Worm (Caenorhabditis elegans) whole organism, midembryonic: ENCODE data around the gene C44B7.11.

Experiments
- T22C8.4 ChIP-seq: fragments of 200-800 bp; sonication (Bioruptor generic); IDR thresholded peaks from 2 replicates; pipeline ENCODE4 v1.3.6; 2022; ENCODE audit warnings: missing genetic modification characterization, missing compliant biosample characterization
- cog-1 ChIP-seq: sonication (generic microtip); optimal IDR thresholded peaks from 2 replicates; lab custom pipeline; 2016; ENCODE audit warnings: missing genetic modification characterization, missing compliant biosample characterization
- flt-1 ChIP-seq: fragments of 200-800 bp; sonication (Bioruptor generic); IDR thresholded peaks from 2 replicates; pipeline ENCODE4 v1.3.6; 2022; ENCODE audit warnings: missing genetic modification characterization, missing compliant biosample characterization
- ztf-23 ChIP-seq: fragments of 200-800 bp; sonication (Bioruptor generic); IDR thresholded peaks from 2 replicates; pipeline ENCODE4 v1.3.6; 2022; ENCODE audit warnings: missing genetic modification reagents, missing genetic modification characterization, missing compliant biosample characterization
- ztf-29 ChIP-seq: fragments of 200-800 bp; sonication (Bioruptor generic); IDR thresholded peaks from 2 replicates; pipeline ENCODE4 v1.3.6; 2022; ENCODE audit warnings: missing genetic modification reagents, missing genetic modification characterization, missing compliant biosample characterization

DNA sequence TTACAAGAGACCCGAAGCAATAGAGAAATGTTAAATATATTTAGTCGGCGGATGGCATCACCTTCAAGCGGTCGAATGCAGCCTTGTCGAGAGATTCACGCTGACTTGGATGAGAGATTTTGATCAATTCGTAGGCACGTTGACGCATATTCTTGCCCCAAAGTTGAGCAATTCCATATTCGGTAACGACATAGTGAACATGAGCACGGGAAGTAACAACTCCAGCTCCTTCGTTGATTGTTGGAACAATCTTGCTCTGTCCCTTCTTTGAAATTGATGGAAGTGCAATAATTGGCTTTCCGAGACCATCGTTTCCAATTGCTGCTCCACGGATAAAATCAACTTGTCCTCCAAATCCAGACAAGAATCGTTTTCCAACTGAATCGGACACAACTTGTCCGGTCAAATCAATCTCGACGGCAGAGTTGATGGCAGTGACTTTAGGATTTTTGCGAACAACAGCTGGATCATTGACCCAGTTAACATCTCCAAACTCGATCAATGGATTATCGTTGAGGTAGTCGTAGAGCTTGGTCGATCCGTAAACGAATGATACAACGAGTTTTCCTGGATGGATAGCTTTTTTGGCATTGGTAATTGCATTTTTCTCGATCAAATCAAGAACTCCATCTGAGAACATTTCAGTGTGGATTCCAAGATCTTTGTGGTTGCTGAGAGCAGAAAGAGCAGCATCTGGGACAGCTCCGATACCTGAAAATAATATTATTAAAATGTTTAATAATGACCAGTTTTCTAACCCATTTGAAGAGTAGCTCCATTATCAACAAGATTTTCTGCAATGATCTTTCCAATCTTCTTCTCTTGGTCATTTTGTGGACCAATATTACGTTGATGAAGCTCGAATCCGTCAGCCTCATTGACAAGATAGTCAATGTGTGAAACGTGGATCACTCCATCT is 8.4 kb downstream of the C44B7.11 start:
- TF ChIP-seq T22C8.4 (GFP tag; lab: Robert Waterston, UW), result no peak
- no peak for TF ChIP-seq ztf-23
- no peak for TF ChIP-seq flt-1 (GFP tag; lab: Robert Waterston, UW)
- no peak for TF ChIP-seq ztf-29 (GFP tag; lab: Robert Waterston, UW)
- no peak for TF ChIP-seq cog-1 (tag; lab: Kevin White, UChicago)
